Worm (Caenorhabditis elegans) whole organism, L1 larva: Measurements from ENCODE around the gene C09G9.1.

Source experiments
- C34B4.2 ChIP-seq: sonication (generic microtip); optimal IDR thresholded peaks from 2 replicates; lab custom pipeline; 2017; ENCODE audit warnings: mild to moderate bottlenecking, missing genetic modification characterization, missing compliant biosample characterization
- Y116A8C.19 ChIP-seq: sonication (generic microtip); optimal IDR thresholded peaks from 2 replicates; lab custom pipeline; 2016; ENCODE audit warnings: missing compliant biosample characterization, missing genetic modification characterization, borderline replicate concordance
- blmp-1 ChIP-seq: fragments of 150-350 bp; optimal IDR thresholded peaks from 2 replicates; lab custom pipeline; 2014; ENCODE audit warnings: missing biosample characterization, missing genetic modification characterization
- ceh-63 ChIP-seq: fragments of 200-800 bp; sonication (Bioruptor generic); optimal IDR thresholded peaks from 2 replicates; lab custom pipeline; 2018; ENCODE audit warnings: mild to moderate bottlenecking, missing genetic modification characterization, missing compliant biosample characterization
- ceh-8 ChIP-seq: fragments of 200-800 bp; sonication (Bioruptor generic); optimal IDR thresholded peaks from 2 replicates; lab custom pipeline; 2018; ENCODE audit warnings: mild to moderate bottlenecking, missing genetic modification characterization, moderate library complexity, missing compliant biosample characterization
- ceh-90 ChIP-seq: sonication (generic microtip); optimal IDR thresholded peaks from 2 replicates; lab custom pipeline; 2016; ENCODE audit warnings: missing genetic modification characterization, missing compliant biosample characterization
- dpl-1 ChIP-seq, 3 experiments: fragments of 150-350 bp in 2 of 3; sonication (generic microtip) in 1 of 3; optimal IDR thresholded peaks; 2 replicates each; lab custom pipeline; 2014 to 2017; ENCODE audit warnings: missing biosample characterization in 3 of 3, missing genetic modification characterization in 3 of 3, missing genetic modification reagents in 3 of 3
- dsc-1 ChIP-seq: sonication (generic microtip); optimal IDR thresholded peaks from 2 replicates; lab custom pipeline; 2016; ENCODE audit warnings: mild to moderate bottlenecking, missing genetic modification characterization, missing compliant biosample characterization
- egl-13 ChIP-seq: sonication (generic microtip); optimal IDR thresholded peaks from 2 replicates; lab custom pipeline; 2016; ENCODE audit warnings: missing genotype, missing genetic modification reagents, missing genetic modification characterization, missing compliant biosample characterization
- egl-27 ChIP-seq, 2 experiments: fragments of 150-350 bp in 1 of 2; sonication (generic microtip); optimal IDR thresholded peaks; 3 replicates each; lab custom pipeline; 2017 to 2018; ENCODE audit warnings: missing biosample characterization in 2 of 2, missing genetic modification characterization in 2 of 2, missing genetic modification reagents in 2 of 2
- elt-2 ChIP-seq: sonication (generic microtip); optimal IDR thresholded peaks from 2 replicates; lab custom pipeline; 2016; ENCODE audit warnings: missing genetic modification characterization, mild to moderate bottlenecking, inconsistent platforms, missing compliant biosample characterization, missing genetic modification reagents
- ets-5 ChIP-seq: fragments of 200-800 bp; sonication (Bioruptor generic); IDR thresholded peaks from 2 replicates; pipeline ENCODE4 v1.3.6; 2022; ENCODE audit warnings: missing genetic modification characterization, missing compliant biosample characterization
- fkh-4 ChIP-seq: sonication (generic microtip); optimal IDR thresholded peaks from 2 replicates; lab custom pipeline; 2016; ENCODE audit warnings: missing compliant biosample characterization, missing genetic modification characterization, borderline replicate concordance
- fkh-8 ChIP-seq: sonication (generic microtip); optimal IDR thresholded peaks from 2 replicates; lab custom pipeline; 2016; ENCODE audit warnings: mild to moderate bottlenecking, missing genetic modification characterization, missing compliant biosample characterization
- fos-1 ChIP-seq: fragments of 150-350 bp; optimal IDR thresholded peaks from 2 replicates; lab custom pipeline; 2014; ENCODE audit warnings: missing biosample characterization, missing genetic modification characterization
- hpl-2 ChIP-seq: fragments of 150-350 bp; optimal IDR thresholded peaks from 2 replicates; lab custom pipeline; 2014; ENCODE audit warnings: missing biosample characterization, missing genetic modification reagents, missing genetic modification characterization
- lin-13 ChIP-seq: fragments of 150-350 bp; optimal IDR thresholded peaks from 2 replicates; lab custom pipeline; 2014; ENCODE audit warnings: missing biosample characterization, missing genetic modification reagents, missing genetic modification characterization
- lin-15B ChIP-seq: fragments of 150-350 bp; sonication (generic microtip); optimal IDR thresholded peaks from 3 replicates; lab custom pipeline; 2014; ENCODE audit warnings: missing biosample characterization, missing genetic modification characterization
- lin-39 ChIP-seq: fragments of 150-350 bp; optimal IDR thresholded peaks from 2 replicates; lab custom pipeline; 2014; ENCODE audit warnings: missing biosample characterization, missing genetic modification reagents, missing genetic modification characterization
- lir-3 ChIP-seq: sonication (generic microtip); optimal IDR thresholded peaks from 2 replicates; lab custom pipeline; 2016; ENCODE audit warnings: mild to moderate bottlenecking, missing genetic modification characterization, moderate library complexity, missing compliant biosample characterization; ENCODE audit not compliant: poor library complexity
- mab-9 ChIP-seq: fragments of 200-800 bp; sonication (Bioruptor generic); IDR thresholded peaks from 2 replicates; pipeline ENCODE4 v1.3.6; 2022; ENCODE audit warnings: missing genetic modification reagents, missing genetic modification characterization, missing compliant biosample characterization
- mep-1 ChIP-seq: fragments of 150-350 bp; optimal IDR thresholded peaks from 2 replicates; lab custom pipeline; 2014; ENCODE audit warnings: missing biosample characterization, missing genetic modification characterization
- nhr-11 ChIP-seq: fragments of 150-350 bp; optimal IDR thresholded peaks from 2 replicates; lab custom pipeline; 2014; ENCODE audit warnings: missing biosample characterization, missing genetic modification characterization
- nhr-12 ChIP-seq: sonication (generic microtip); optimal IDR thresholded peaks from 2 replicates; lab custom pipeline; 2017; ENCODE audit warnings: missing biosample characterization, missing genetic modification characterization
- nhr-19 ChIP-seq: fragments of 200-800 bp; sonication (Bioruptor generic); conservative IDR thresholded peaks from 2 replicates; pipeline ENCODE4 v1.3.6; 2022; ENCODE audit warnings: missing genetic modification characterization, missing compliant biosample characterization
- nhr-237 ChIP-seq: fragments of 150-350 bp; optimal IDR thresholded peaks from 2 replicates; lab custom pipeline; 2014; ENCODE audit warnings: missing biosample characterization, missing genetic modification characterization
- nhr-28 ChIP-seq: fragments of 150-350 bp; optimal IDR thresholded peaks from 2 replicates; lab custom pipeline; 2014; ENCODE audit warnings: missing biosample characterization, missing genetic modification characterization
- nhr-71 ChIP-seq: sonication (generic microtip); optimal IDR thresholded peaks from 2 replicates; lab custom pipeline; 2016; ENCODE audit warnings: mild to moderate bottlenecking, missing genetic modification characterization, moderate library complexity, missing compliant biosample characterization
- nhr-77 ChIP-seq: fragments of 150-350 bp; optimal IDR thresholded peaks from 2 replicates; lab custom pipeline; 2014; ENCODE audit warnings: missing biosample characterization, missing genetic modification characterization
- pag-3 ChIP-seq: sonication (generic microtip); optimal IDR thresholded peaks from 2 replicates; lab custom pipeline; 2017; ENCODE audit warnings: missing genetic modification characterization, mild to moderate bottlenecking, missing compliant biosample characterization, antibody characterized with exemption, borderline replicate concordance; ENCODE audit not compliant: insufficient read depth
- skn-1 ChIP-seq: fragments of 150-350 bp; optimal IDR thresholded peaks from 2 replicates; lab custom pipeline; 2014; ENCODE audit warnings: missing biosample characterization, missing genetic modification characterization
- snpc-4 ChIP-seq: fragments of 150-350 bp; optimal IDR thresholded peaks from 2 replicates; lab custom pipeline; 2014; ENCODE audit warnings: missing biosample characterization, missing genetic modification characterization
- swsn-7 ChIP-seq: sonication (generic microtip); optimal IDR thresholded peaks from 2 replicates; lab custom pipeline; 2016; ENCODE audit warnings: missing genetic modification characterization, missing compliant biosample characterization
- tbx-2 ChIP-seq: sonication (generic microtip); optimal IDR thresholded peaks from 2 replicates; lab custom pipeline; 2016; ENCODE audit warnings: missing genetic modification characterization, missing compliant biosample characterization
- tlp-1 ChIP-seq: fragments of 150-350 bp; optimal IDR thresholded peaks from 2 replicates; lab custom pipeline; 2014; ENCODE audit warnings: missing biosample characterization, missing genetic modification characterization
- unc-130 ChIP-seq: fragments of 150-350 bp; optimal IDR thresholded peaks from 2 replicates; lab custom pipeline; 2017; ENCODE audit warnings: missing biosample characterization, missing genetic modification characterization, inconsistent platforms
- unc-62 ChIP-seq: fragments of 150-350 bp; optimal IDR thresholded peaks from 2 replicates; lab custom pipeline; 2014; ENCODE audit warnings: missing biosample characterization, missing genetic modification reagents, missing genetic modification characterization
- unc-86 ChIP-seq: sonication (generic microtip); optimal IDR thresholded peaks from 2 replicates; lab custom pipeline; 2016; ENCODE audit warnings: missing genetic modification characterization, missing compliant biosample characterization
- vab-15 ChIP-seq: sonication (generic microtip); optimal IDR thresholded peaks from 2 replicates; lab custom pipeline; 2017; ENCODE audit warnings: missing genotype, mild to moderate bottlenecking, missing genetic modification characterization, missing compliant biosample characterization
- xbp-1 ChIP-seq: sonication (generic microtip); optimal IDR thresholded peaks from 2 replicates; lab custom pipeline; 2016; ENCODE audit warnings: missing genetic modification characterization, missing compliant biosample characterization
- zag-1 ChIP-seq: fragments of 150-350 bp; optimal IDR thresholded peaks from 2 replicates; lab custom pipeline; 2014; ENCODE audit warnings: missing biosample characterization, missing genetic modification characterization
- zip-4 ChIP-seq: fragments of 200-800 bp; sonication (Bioruptor generic); optimal IDR thresholded peaks from 2 replicates; lab custom pipeline; 2018; ENCODE audit warnings: mild to moderate bottlenecking, missing genetic modification characterization, moderate library complexity, missing compliant biosample characterization
- ztf-4 ChIP-seq: fragments of 150-350 bp; optimal IDR thresholded peaks from 2 replicates; lab custom pipeline; 2014; ENCODE audit warnings: missing biosample characterization, missing genetic modification characterization

The C09G9.1 gene

ce11 chrIV:8830591-8830990 is 34.7 kb downstream of the C09G9.1 start, which contains the start of gene T28C6.8 (continued):
- TF ChIP-seq skn-1: peak; percentile 8
- no peak for TF ChIP-seq ztf-4 (tag; lab: Kevin White, UChicago)
- no peak for TF ChIP-seq Y116A8C.19 (tag; lab: Kevin White, UChicago)
- TF ChIP-seq ets-5 (GFP tag; lab: Robert Waterston, UW): no peak
- no peak for TF ChIP-seq vab-15 (tag; lab: Kevin White, UChicago)
- TF ChIP-seq zip-4 (GFP tag; lab: Kevin White, UChicago): no peak
- TF ChIP-seq tlp-1 (tag; lab: Kevin White, UChicago): no peak
- no peak for TF ChIP-seq nhr-19 (GFP tag; lab: Robert Waterston, UW)
- no peak for TF ChIP-seq nhr-28 (tag; lab: Kevin White, UChicago)
- TF ChIP-seq hpl-2: no peak
- no peak for TF ChIP-seq unc-86 (tag; lab: Kevin White, UChicago)
- no peak for TF ChIP-seq fkh-4 (tag; lab: Kevin White, UChicago)
- TF ChIP-seq unc-130 (tag; lab: Kevin White, UChicago): peak; percentile 32
- peak in 1 of 3 experiments; percentile 7 for TF ChIP-seq dpl-1 (GFP tag; optimal IDR thresholded peaks at IDR 0.05; lab: Kevin White, UChicago)
- TF ChIP-seq nhr-12: no peak
- no peak for TF ChIP-seq tbx-2 (tag; lab: Kevin White, UChicago)
- TF ChIP-seq nhr-237: no peak
- peak; percentile 23 for TF ChIP-seq lin-13
- peak in 1 of 2 experiments; percentile 18 for TF ChIP-seq egl-27 (tag; optimal IDR thresholded peaks at IDR 0.05; lab: Kevin White, UChicago)
- peak; percentile 17 for TF ChIP-seq nhr-77
- no peak for TF ChIP-seq egl-13 (tag; lab: Kevin White, UChicago)
- no peak for TF ChIP-seq lin-39 (tag; lab: Kevin White, UChicago)
- TF ChIP-seq fkh-8: peak; percentile 33
- no peak for TF ChIP-seq ceh-63 (GFP tag; lab: Kevin White, UChicago)
- TF ChIP-seq blmp-1 (tag; lab: Kevin White, UChicago): peak; percentile 88
- TF ChIP-seq mep-1 (tag; lab: Kevin White, UChicago): peak; percentile 63
- no peak for TF ChIP-seq snpc-4
- no peak for TF ChIP-seq ceh-90 (tag; lab: Kevin White, UChicago)
- TF ChIP-seq ceh-8 (GFP tag; lab: Kevin White, UChicago): no peak
- no peak for TF ChIP-seq xbp-1 (tag; lab: Kevin White, UChicago)
- TF ChIP-seq nhr-11 (tag; lab: Kevin White, UChicago): no peak

ce11 chrIV:8827500-8827899 is 37.8 kb downstream of the C09G9.1 start, which contains the start of gene T28C6.7:
Gene T28C6.7, plus strand, starts transcription at chrIV:8827800.
- TF ChIP-seq hpl-2: no peak
- TF ChIP-seq nhr-71 (tag; lab: Kevin White, UChicago): no peak
- no peak for TF ChIP-seq zip-4 (GFP tag; lab: Kevin White, UChicago)
- TF ChIP-seq swsn-7: no peak
- no peak for TF ChIP-seq dsc-1 (tag; lab: Kevin White, UChicago)
- no peak for TF ChIP-seq lin-15B (tag; lab: Kevin White, UChicago)
- no peak for TF ChIP-seq ceh-63 (GFP tag; lab: Kevin White, UChicago)
- TF ChIP-seq nhr-77: no peak
- no peak for TF ChIP-seq unc-130 (tag; lab: Kevin White, UChicago)
- TF ChIP-seq skn-1: no peak
- TF ChIP-seq pag-3 (tag; lab: Kevin White, UChicago): no peak
- TF ChIP-seq mab-9: no peak
- TF ChIP-seq snpc-4: no peak
- no peak for TF ChIP-seq zag-1 (tag; lab: Kevin White, UChicago)
- no peak for TF ChIP-seq unc-62 (GFP tag; lab: Kevin White, UChicago)
- TF ChIP-seq elt-2 (tag; lab: Kevin White, UChicago): no peak
- TF ChIP-seq ets-5 (GFP tag; lab: Robert Waterston, UW): no peak
- TF ChIP-seq lir-3 (tag; lab: Kevin White, UChicago): no peak
- no peak for TF ChIP-seq fos-1
- TF ChIP-seq C34B4.2 (tag; lab: Kevin White, UChicago): no peak
